Worm (Caenorhabditis elegans) whole organism, young adult: ENCODE measurements around the gene C03B1.10.

Experiments used
- B0336.3 ChIP-seq: fragments of 200-800 bp; sonication (Bioruptor generic); IDR thresholded peaks from 2 replicates; pipeline ENCODE4 v1.3.6; 2022; ENCODE audit warnings: missing genetic modification characterization, missing compliant biosample characterization
- F22D6.2 ChIP-seq: sonication (generic microtip); optimal IDR thresholded peaks from 2 replicates; lab custom pipeline; 2016; ENCODE audit warnings: mild to moderate bottlenecking, missing genetic modification characterization, missing compliant biosample characterization
- F37B4.10 ChIP-seq: fragments of 200-800 bp; sonication (Bioruptor generic); IDR thresholded peaks from 2 replicates; pipeline ENCODE4 v1.3.6; 2022; ENCODE audit warnings: missing genetic modification characterization, missing compliant biosample characterization
- Y56A3A.18 ChIP-seq: fragments of 200-800 bp; sonication (Bioruptor generic); IDR thresholded peaks from 2 replicates; pipeline ENCODE4 v1.3.6; 2022; ENCODE audit warnings: missing genetic modification reagents, missing genetic modification characterization, missing compliant biosample characterization
- Y67H2A.10 ChIP-seq: fragments of 200-800 bp; sonication (Bioruptor generic); conservative IDR thresholded peaks from 2 replicates; pipeline ENCODE4 v1.3.6; 2022; ENCODE audit warnings: missing genetic modification reagents, missing genetic modification characterization, missing compliant biosample characterization
- atf-7 ChIP-seq: sonication (generic microtip); optimal IDR thresholded peaks from 2 replicates; lab custom pipeline; 2017; ENCODE audit warnings: mild to moderate bottlenecking, missing genetic modification characterization, missing compliant biosample characterization
- athp-1 ChIP-seq: sonication (generic microtip); optimal IDR thresholded peaks from 2 replicates; lab custom pipeline; 2017; ENCODE audit warnings: mild to moderate bottlenecking, missing genetic modification characterization, missing compliant biosample characterization
- attf-3 ChIP-seq: fragments of 200-800 bp; sonication (Bioruptor generic); conservative IDR thresholded peaks from 2 replicates; pipeline ENCODE4 v1.3.6; 2022; ENCODE audit warnings: missing genetic modification reagents, missing genetic modification characterization, missing compliant biosample characterization
- ceh-79 ChIP-seq: sonication (generic microtip); optimal IDR thresholded peaks from 2 replicates; lab custom pipeline; 2017; ENCODE audit warnings: mild to moderate bottlenecking, missing genetic modification characterization, missing compliant biosample characterization
- dpl-1 ChIP-seq: fragments of 150-350 bp; optimal IDR thresholded peaks from 2 replicates; lab custom pipeline; 2014; ENCODE audit warnings: missing biosample characterization, missing genetic modification reagents, missing genetic modification characterization
- ekl-4 ChIP-seq: fragments of 200-800 bp; sonication (Bioruptor generic); IDR thresholded peaks from 2 replicates; pipeline ENCODE4 v1.3.6; 2022; ENCODE audit warnings: missing genetic modification reagents, missing genetic modification characterization, missing compliant biosample characterization
- gei-17 ChIP-seq: fragments of 200-800 bp; sonication (Bioruptor generic); optimal IDR thresholded peaks from 2 replicates; lab custom pipeline; 2018; ENCODE audit warnings: mild to moderate bottlenecking, missing genetic modification characterization, missing compliant biosample characterization
- hlh-12 ChIP-seq: sonication (generic microtip); optimal IDR thresholded peaks from 2 replicates; lab custom pipeline; 2016; ENCODE audit warnings: missing genetic modification characterization, missing compliant biosample characterization
- hlh-26 ChIP-seq: fragments of 200-800 bp; sonication (Bioruptor generic); conservative IDR thresholded peaks from 2 replicates; pipeline ENCODE4 v1.3.6; 2022; ENCODE audit warnings: missing genetic modification reagents, missing genetic modification characterization, missing compliant biosample characterization
- lag-1 ChIP-seq: fragments of 200-800 bp; sonication (Bioruptor generic); IDR thresholded peaks from 2 replicates; pipeline ENCODE4 v1.3.6; 2022; ENCODE audit warnings: missing genetic modification reagents, missing genetic modification characterization, missing compliant biosample characterization
- let-607 ChIP-seq, 2 experiments: fragments of 200-800 bp in 1 of 2; sonication (Bioruptor generic) in 1 of 2; sonication (generic microtip) in 1 of 2; optimal IDR thresholded peaks; 2 replicates each; lab custom pipeline; 2016 to 2018; ENCODE audit warnings: mild to moderate bottlenecking in 2 of 2, missing compliant biosample characterization in 2 of 2, missing genetic modification characterization in 2 of 2, moderate library complexity in 2 of 2, missing genotype in 1 of 2
- lin-40 ChIP-seq: sonication (generic microtip); optimal IDR thresholded peaks from 2 replicates; lab custom pipeline; 2016; ENCODE audit warnings: missing genetic modification characterization, mild to moderate bottlenecking, missing compliant biosample characterization, missing genotype, missing genetic modification reagents
- lsl-1 ChIP-seq: fragments of 200-800 bp; sonication (Bioruptor generic); optimal IDR thresholded peaks from 2 replicates; lab custom pipeline; 2018; ENCODE audit warnings: mild to moderate bottlenecking, missing genetic modification characterization, moderate library complexity, missing compliant biosample characterization
- madf-8 ChIP-seq: fragments of 200-800 bp; sonication (Bioruptor generic); conservative IDR thresholded peaks from 2 replicates; pipeline ENCODE4 v1.3.6; 2022; ENCODE audit warnings: missing genetic modification reagents, missing genetic modification characterization, missing compliant biosample characterization
- nfya-1 ChIP-seq: sonication (generic microtip); optimal IDR thresholded peaks from 2 replicates; lab custom pipeline; 2017; ENCODE audit warnings: antibody characterized with exemption, missing compliant biosample characterization, missing genetic modification characterization, borderline replicate concordance; ENCODE audit not compliant: insufficient read depth
- nhr-120 ChIP-seq: fragments of 200-800 bp; sonication (Bioruptor generic); IDR thresholded peaks from 2 replicates; pipeline ENCODE4 v1.3.6; 2022; ENCODE audit warnings: missing genetic modification characterization, missing compliant biosample characterization
- nhr-90 ChIP-seq: sonication (generic microtip); optimal IDR thresholded peaks from 2 replicates; lab custom pipeline; 2016; ENCODE audit warnings: missing genotype, mild to moderate bottlenecking, missing genetic modification characterization, missing compliant biosample characterization
- pbrm-1 ChIP-seq: fragments of 200-800 bp; sonication (Bioruptor generic); IDR thresholded peaks from 2 replicates; pipeline ENCODE4 v1.3.6; 2022; ENCODE audit warnings: missing genetic modification reagents, missing genetic modification characterization, missing compliant biosample characterization
- rcor-1 ChIP-seq: fragments of 200-800 bp; sonication (Bioruptor generic); IDR thresholded peaks from 2 replicates; pipeline ENCODE4 v1.3.6; 2022; ENCODE audit warnings: missing genetic modification reagents, missing genetic modification characterization, missing compliant biosample characterization
- rec-8 ChIP-seq, 2 experiments: sonication (generic microtip); optimal IDR thresholded peaks; 2 replicates each; lab custom pipeline; 2016; ENCODE audit warnings: mild to moderate bottlenecking in 2 of 2, missing genetic modification characterization in 2 of 2, missing genetic modification reagents in 2 of 2, missing genotype in 2 of 2, missing biosample characterization in 1 of 2, missing compliant biosample characterization in 1 of 2, moderate library complexity in 1 of 2
- repo-1 ChIP-seq: sonication (generic microtip); optimal IDR thresholded peaks from 2 replicates; lab custom pipeline; 2017; ENCODE audit warnings: mild to moderate bottlenecking, missing genetic modification characterization, missing compliant biosample characterization
- rpc-1 ChIP-seq, 2 experiments: fragments of 150-350 bp in 1 of 2; sonication (generic microtip) in 1 of 2; optimal IDR thresholded peaks; 2 replicates each; lab custom pipeline; 2014 to 2018; ENCODE audit warnings: missing biosample characterization in 1 of 2, missing genetic modification characterization in 1 of 2, missing genetic modification reagents in 1 of 2, missing genotype in 1 of 2
- sdz-38 ChIP-seq: sonication (generic microtip); optimal IDR thresholded peaks from 2 replicates; lab custom pipeline; 2016; ENCODE audit warnings: missing genotype, missing genetic modification characterization, missing compliant biosample characterization
- snpc-1.1 ChIP-seq: sonication (generic microtip); optimal IDR thresholded peaks from 2 replicates; lab custom pipeline; 2017; ENCODE audit warnings: missing genetic modification characterization, mild to moderate bottlenecking, missing compliant biosample characterization, antibody characterized with exemption, moderate library complexity, missing genotype, missing genetic modification reagents; ENCODE audit not compliant: insufficient read depth
- tlf-1 ChIP-seq: fragments of 200-800 bp; sonication (Bioruptor generic); optimal IDR thresholded peaks from 2 replicates; lab custom pipeline; 2018; ENCODE audit warnings: mild to moderate bottlenecking, missing genetic modification characterization, missing compliant biosample characterization
- zfh-2 ChIP-seq: fragments of 200-800 bp; sonication (Bioruptor generic); conservative IDR thresholded peaks from 2 replicates; pipeline ENCODE4 v1.3.6; 2022; ENCODE audit warnings: missing genetic modification reagents, missing genetic modification characterization, missing compliant biosample characterization
- ztf-22 ChIP-seq: fragments of 200-800 bp; sonication (Bioruptor generic); optimal IDR thresholded peaks from 2 replicates; lab custom pipeline; 2018; ENCODE audit warnings: mild to moderate bottlenecking, missing genetic modification characterization, moderate library complexity, missing compliant biosample characterization
- ztf-6 ChIP-seq: fragments of 200-800 bp; sonication (Bioruptor generic); IDR thresholded peaks from 2 replicates; pipeline ENCODE4 v1.3.6; 2022; ENCODE audit warnings: missing genetic modification reagents, missing genetic modification characterization, missing compliant biosample characterization

The C03B1.10 gene

ce11 chrX:6391491-6391890 is 33.8 kb upstream of the C03B1.10 start, which contains the start of gene igcm-2:
Gene igcm-2 (minus strand): TSS chrX:6391591.
- no peak for TF ChIP-seq B0336.3 (GFP tag; lab: Robert Waterston, UW)
- TF ChIP-seq F37B4.10, result no peak
- no peak for TF ChIP-seq ceh-79 (tag; lab: Kevin White, UChicago)
- no peak for TF ChIP-seq tlf-1
- TF ChIP-seq zfh-2 (GFP tag; lab: Robert Waterston, UW), result no peak
- TF ChIP-seq sdz-38 (tag; lab: Kevin White, UChicago), result no peak
- TF ChIP-seq dpl-1 (GFP tag; lab: Kevin White, UChicago), result no peak
- TF ChIP-seq Y67H2A.10 (GFP tag; lab: Robert Waterston, UW), result no peak
- TF ChIP-seq lin-40 (tag; lab: Kevin White, UChicago), result no peak
- no peak for TF ChIP-seq lag-1 (GFP tag; lab: Robert Waterston, UW)
- no peak for TF ChIP-seq madf-8 (GFP tag; lab: Robert Waterston, UW)
- TF ChIP-seq gei-17 (GFP tag; lab: Kevin White, UChicago), result no peak
- TF ChIP-seq nhr-120 (GFP tag; lab: Robert Waterston, UW), result no peak
- TF ChIP-seq ekl-4 (GFP tag; lab: Robert Waterston, UW), result no peak
- TF ChIP-seq rcor-1 (GFP tag; lab: Robert Waterston, UW), result no peak
- no peak for TF ChIP-seq lsl-1 (GFP tag; lab: Kevin White, UChicago)
- no peak for TF ChIP-seq ztf-22 (GFP tag; lab: Kevin White, UChicago)

ce11 chrX:6388639-6389038 is 31.0 kb upstream of the C03B1.10 start:
- TF ChIP-seq nhr-90 (tag; lab: Kevin White, UChicago) (no peak), let-607 (tag; optimal IDR thresholded peaks at IDR 0.05; lab: Kevin White, UChicago) (no peak), attf-3 (GFP tag; lab: Robert Waterston, UW) (no peak), athp-1 (no peak), repo-1 (tag; lab: Kevin White, UChicago) (no peak)

- TF ChIP-seq pbrm-1, result no peak
- TF ChIP-seq rpc-1 (optimal IDR thresholded peaks at IDR 0.05; lab: Kevin White, UChicago), result no peak
- no peak for TF ChIP-seq rpc-1 (tag; optimal IDR thresholded peaks at IDR 0.05; lab: Kevin White, UChicago)
- TF ChIP-seq attf-3 (GFP tag; lab: Robert Waterston, UW), result no peak
- TF ChIP-seq F37B4.10, result no peak
- no peak for TF ChIP-seq hlh-12 (tag; lab: Kevin White, UChicago)
- TF ChIP-seq hlh-26 (GFP tag; lab: Robert Waterston, UW), result no peak
- TF ChIP-seq, all 124 proteins: peak for 0
Measured at ce11 chrX:6385185-6385584, 27.5 kb upstream of the C03B1.10 start, which contains the start of gene igdb-3. Gene igdb-3 (plus strand): TSS chrX:6385485.

ce11 chrX:6384537-6384936 is 26.9 kb upstream of the C03B1.10 start:
- TF ChIP-seq nfya-1 (tag; lab: Kevin White, UChicago) (no peak), F22D6.2 (tag; lab: Kevin White, UChicago) (no peak), snpc-1.1 (no peak), rec-8 (tag; optimal IDR thresholded peaks at IDR 0.05; lab: Kevin White, UChicago) (no peak), Y56A3A.18 (GFP tag; lab: Robert Waterston, UW) (no peak), atf-7 (no peak), ztf-6 (GFP tag; lab: Robert Waterston, UW) (no peak)
